Fruit fly (Drosophila melanogaster) whole organism, pupa: ENCODE measurements around the gene CG43703.

Source experiments
- CG10348 ChIP-seq: fragments of 200-800 bp; sonication (Bioruptor generic); IDR thresholded peaks from 2 replicates; pipeline ENCODE4 v1.3.6; 2022; ENCODE audit warnings: missing biosample characterization, missing genetic modification characterization
- CG13204 ChIP-seq: fragments of 200-800 bp; sonication (Bioruptor generic); optimal IDR thresholded peaks from 2 replicates; lab custom pipeline; 2018; ENCODE audit warnings: missing biosample characterization, mild to moderate bottlenecking, missing genetic modification characterization, moderate library complexity
- CG14655 ChIP-seq: fragments of 200-800 bp; sonication (Bioruptor generic); optimal IDR thresholded peaks from 3 replicates; lab custom pipeline; 2017; ENCODE audit warnings: mild to moderate bottlenecking, missing biosample characterization, missing genetic modification reagents, missing genetic modification characterization
- CG15710 ChIP-seq: fragments of 200-800 bp; sonication (Bioruptor generic); optimal IDR thresholded peaks from 2 replicates; lab custom pipeline; 2018; ENCODE audit warnings: missing biosample characterization, mild to moderate bottlenecking, missing genetic modification characterization, moderate library complexity
- EcR ChIP-seq: fragments of 200-800 bp; sonication (Bioruptor generic); optimal IDR thresholded peaks from 3 replicates; lab custom pipeline; 2019; ENCODE audit warnings: missing biosample characterization, missing genetic modification characterization, mild to moderate bottlenecking, moderate library complexity, missing genetic modification reagents
- Pif1B ChIP-seq: fragments of 200-800 bp; sonication (Bioruptor generic); optimal IDR thresholded peaks from 3 replicates; lab custom pipeline; 2016; ENCODE audit warnings: missing biosample characterization, missing genetic modification characterization

CG43703 gene

DNA sequence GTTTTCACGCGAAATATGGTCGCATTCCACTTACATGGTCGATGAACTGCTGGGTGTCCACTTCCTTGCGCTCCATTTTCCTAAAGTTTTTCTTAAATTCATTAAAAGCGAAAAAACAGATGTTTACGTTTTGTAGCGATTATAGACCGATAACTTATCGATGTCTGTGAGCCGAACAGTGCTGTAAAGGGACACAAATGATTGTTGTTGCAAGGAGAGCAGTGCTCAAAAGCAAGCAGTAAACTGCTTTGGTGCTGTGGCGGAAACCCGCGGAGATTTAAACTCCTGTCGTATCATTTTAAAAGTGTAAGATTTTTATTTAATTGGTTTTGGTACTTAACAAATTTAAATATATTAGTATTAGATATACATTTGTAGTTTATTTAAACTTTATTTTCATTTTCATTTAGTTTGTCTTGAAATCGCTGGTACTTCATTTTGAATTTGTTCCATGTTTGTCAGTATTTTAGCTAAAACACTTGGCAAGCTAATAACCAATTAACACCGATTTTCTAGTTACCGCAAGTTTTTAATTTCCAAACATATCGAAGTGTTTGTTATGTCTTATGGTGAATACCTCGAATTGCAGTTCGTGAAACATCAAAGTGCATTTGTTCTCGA, 48.1 kb downstream of the CG43703 start, which contains the start of gene CG3407:
Gene CG3407 (minus strand): TSS at position 156 of the 621 bp plus-strand sequence.
- TF ChIP-seq CG14655 (no peak), Pif1B (GFP tag; lab: Kevin White, UChicago) (no peak), EcR (no peak)

DNA sequence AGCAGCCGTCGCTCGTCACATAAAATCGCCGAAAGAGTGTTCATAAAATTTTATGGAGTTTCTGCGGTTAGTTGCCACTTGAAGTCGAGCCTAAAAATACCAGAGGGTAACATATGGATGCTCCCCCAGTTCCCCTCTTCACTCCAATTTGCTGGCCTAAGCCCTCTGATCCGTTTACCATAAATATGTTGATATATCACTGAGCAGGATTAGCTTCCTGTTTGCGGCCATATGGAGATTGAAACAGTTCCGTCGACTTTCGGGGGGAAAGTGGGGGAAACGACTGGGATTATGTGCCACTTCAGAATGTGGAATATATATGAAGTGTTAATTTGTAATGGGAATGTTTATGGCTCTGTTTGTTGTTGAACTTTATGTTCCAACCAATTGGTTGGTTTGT, 48.9 kb downstream of the CG43703 start:
- no peak for TF ChIP-seq CG10348 (GFP tag; lab: Robert Waterston, UW)
- no peak for TF ChIP-seq CG13204 (GFP tag; lab: Kevin White, UChicago)
- TF ChIP-seq CG15710 (tag; lab: Kevin White, UChicago), result no peak
